Fruit fly (Drosophila melanogaster) whole organism, prepupa: Measurements from ENCODE around the gene Rabex-5.

ENCODE experiments used
- CG10631 ChIP-seq: fragments of 200-800 bp; sonication (Bioruptor generic); optimal IDR thresholded peaks from 2 replicates; lab custom pipeline; 2016; ENCODE audit warnings: missing biosample characterization, missing genetic modification characterization
- CG10669 ChIP-seq: fragments of 200-800 bp; sonication (Bioruptor generic); optimal IDR thresholded peaks from 3 replicates; lab custom pipeline; 2018; ENCODE audit warnings: missing biosample characterization, mild to moderate bottlenecking, missing genetic modification characterization, moderate library complexity
- CG11294 ChIP-seq: fragments of 200-800 bp; sonication (Bioruptor generic); IDR thresholded peaks from 2 replicates; pipeline ENCODE4 v1.3.6; 2022; ENCODE audit warnings: missing biosample characterization, missing genetic modification characterization
- CG11762 ChIP-seq: fragments of 200-800 bp; sonication (Bioruptor generic); optimal IDR thresholded peaks from 3 replicates; lab custom pipeline; 2016; ENCODE audit warnings: missing biosample characterization, missing genetic modification characterization; ENCODE audit not compliant: insufficient read depth
- CG11902 ChIP-seq: fragments of 200-800 bp; sonication (Bioruptor generic); optimal IDR thresholded peaks from 3 replicates; lab custom pipeline; 2016; ENCODE audit warnings: missing biosample characterization, missing genetic modification characterization
- CG15336 ChIP-seq: fragments of 200-800 bp; sonication (Bioruptor generic); IDR thresholded peaks from 2 replicates; pipeline ENCODE4 v1.3.6; 2022; ENCODE audit warnings: missing biosample characterization, missing genetic modification characterization
- CG3032 ChIP-seq: fragments of 200-800 bp; optimal IDR thresholded peaks from 2 replicates; lab custom pipeline; 2019; ENCODE audit warnings: missing biosample characterization, mild to moderate bottlenecking, missing genetic modification characterization, moderate library complexity
- CG31627 ChIP-seq: fragments of 200-800 bp; sonication (Bioruptor generic); optimal IDR thresholded peaks from 3 replicates; lab custom pipeline; 2016; ENCODE audit warnings: missing biosample characterization, missing genetic modification characterization
- CG32006 ChIP-seq: fragments of 200-800 bp; sonication (Bioruptor generic); optimal IDR thresholded peaks from 3 replicates; lab custom pipeline; 2017; ENCODE audit warnings: missing biosample characterization, mild to moderate bottlenecking, missing genetic modification characterization
- CG34406 ChIP-seq: fragments of 200-800 bp; sonication (Bioruptor generic); optimal IDR thresholded peaks from 3 replicates; lab custom pipeline; 2016; ENCODE audit warnings: missing biosample characterization, missing genetic modification characterization
- CG3919 ChIP-seq: fragments of 200-800 bp; sonication (Bioruptor generic); optimal IDR thresholded peaks from 3 replicates; lab custom pipeline; 2016; ENCODE audit warnings: missing biosample characterization, missing genetic modification characterization
- CG4318 ChIP-seq: fragments of 200-800 bp; sonication (Bioruptor generic); optimal IDR thresholded peaks from 3 replicates; lab custom pipeline; 2017; ENCODE audit warnings: missing biosample characterization, mild to moderate bottlenecking, missing genetic modification characterization
- CG6163 ChIP-seq: fragments of 200-800 bp; sonication (Bioruptor generic); IDR thresholded peaks from 3 replicates; pipeline ENCODE4 v1.3.6; 2022; ENCODE audit warnings: missing biosample characterization, missing genetic modification characterization
- CG6792 ChIP-seq: fragments of 200-800 bp; sonication (Bioruptor generic); optimal IDR thresholded peaks from 3 replicates; lab custom pipeline; 2016; ENCODE audit warnings: missing biosample characterization, missing genetic modification characterization
- CG6808 ChIP-seq: fragments of 200-800 bp; sonication (Bioruptor generic); optimal IDR thresholded peaks from 3 replicates; lab custom pipeline; 2017; ENCODE audit warnings: missing biosample characterization, missing genetic modification characterization, mild to moderate bottlenecking, moderate library complexity, missing genetic modification reagents
- CG6854 ChIP-seq: fragments of 200-800 bp; sonication (Bioruptor generic); optimal IDR thresholded peaks from 2 replicates; lab custom pipeline; 2017; ENCODE audit warnings: missing biosample characterization, mild to moderate bottlenecking, missing genetic modification characterization
- CG7368 ChIP-seq: fragments of 200-800 bp; sonication (Bioruptor generic); optimal IDR thresholded peaks from 3 replicates; lab custom pipeline; 2016; ENCODE audit warnings: missing biosample characterization, missing genetic modification characterization
- CG8119 ChIP-seq: fragments of 200-800 bp; sonication (Bioruptor generic); IDR thresholded peaks from 3 replicates; pipeline ENCODE4 v1.3.6; 2022; ENCODE audit warnings: missing biosample characterization, missing genetic modification characterization
- CG8319 ChIP-seq: fragments of 200-800 bp; sonication (Bioruptor generic); optimal IDR thresholded peaks from 3 replicates; lab custom pipeline; 2016; ENCODE audit warnings: missing biosample characterization, missing genetic modification characterization
- CG8632 ChIP-seq: fragments of 200-800 bp; sonication (Bioruptor generic); optimal IDR thresholded peaks from 3 replicates; lab custom pipeline; 2016; ENCODE audit warnings: missing biosample characterization, missing genetic modification characterization
- CG9139 ChIP-seq: fragments of 200-800 bp; sonication (Bioruptor generic); optimal IDR thresholded peaks from 3 replicates; lab custom pipeline; 2017; ENCODE audit warnings: missing biosample characterization, mild to moderate bottlenecking, missing genetic modification characterization
- Eip75B ChIP-seq: fragments of 200-800 bp; sonication (Bioruptor generic); optimal IDR thresholded peaks from 3 replicates; lab custom pipeline; 2016; ENCODE audit warnings: missing biosample characterization, missing genetic modification characterization
- Ets21C ChIP-seq: fragments of 200-800 bp; sonication (Bioruptor generic); optimal IDR thresholded peaks from 3 replicates; lab custom pipeline; 2016; ENCODE audit warnings: missing biosample characterization, missing genetic modification characterization
- Ets96B ChIP-seq: fragments of 200-800 bp; optimal IDR thresholded peaks from 2 replicates; lab custom pipeline; 2019; ENCODE audit warnings: missing biosample characterization, mild to moderate bottlenecking, missing genetic modification characterization, moderate library complexity
- Gug ChIP-seq: fragments of 200-800 bp; sonication (Bioruptor generic); IDR thresholded peaks from 2 replicates; pipeline ENCODE4 v1.3.6; 2022; ENCODE audit warnings: missing biosample characterization, missing genetic modification characterization
- Hr39 ChIP-seq: fragments of 200-800 bp; sonication (Bioruptor generic); optimal IDR thresholded peaks from 2 replicates; lab custom pipeline; 2016; ENCODE audit warnings: missing biosample characterization, missing genetic modification characterization
- Hr4 ChIP-seq: fragments of 200-800 bp; sonication (Bioruptor generic); optimal IDR thresholded peaks from 3 replicates; lab custom pipeline; 2016; ENCODE audit warnings: missing biosample characterization, missing genetic modification characterization
- Lpt ChIP-seq: fragments of 200-800 bp; sonication (Bioruptor generic); optimal IDR thresholded peaks from 3 replicates; lab custom pipeline; 2016; ENCODE audit warnings: missing biosample characterization, missing genetic modification characterization
- Sox102F ChIP-seq: fragments of 200-800 bp; sonication (Bioruptor generic); optimal IDR thresholded peaks from 2 replicates; lab custom pipeline; 2016; ENCODE audit warnings: missing biosample characterization, mild to moderate bottlenecking, missing genetic modification characterization
- Sox14 ChIP-seq: fragments of 200-800 bp; sonication (Bioruptor generic); optimal IDR thresholded peaks from 3 replicates; lab custom pipeline; 2016; ENCODE audit warnings: missing biosample characterization, missing genetic modification characterization
- Sox15 ChIP-seq: fragments of 200-800 bp; sonication (Bioruptor generic); optimal IDR thresholded peaks from 3 replicates; lab custom pipeline; 2016; ENCODE audit warnings: missing biosample characterization, missing genetic modification characterization
- achi ChIP-seq: fragments of 200-800 bp; sonication (Bioruptor generic); optimal IDR thresholded peaks from 3 replicates; lab custom pipeline; 2016; ENCODE audit warnings: missing biosample characterization, missing genetic modification characterization
- acj6 ChIP-seq: fragments of 200-800 bp; sonication (Bioruptor generic); optimal IDR thresholded peaks from 3 replicates; lab custom pipeline; 2016; ENCODE audit warnings: missing biosample characterization, missing genetic modification characterization
- cyc ChIP-seq: fragments of 200-800 bp; sonication (Bioruptor generic); optimal IDR thresholded peaks from 3 replicates; lab custom pipeline; 2016; ENCODE audit warnings: missing biosample characterization, missing genetic modification characterization
- dac ChIP-seq: fragments of 200-800 bp; sonication (Bioruptor generic); optimal IDR thresholded peaks from 2 replicates; lab custom pipeline; 2017; ENCODE audit warnings: missing biosample characterization, mild to moderate bottlenecking, missing genetic modification characterization
- dsx ChIP-seq: fragments of 200-800 bp; optimal IDR thresholded peaks from 3 replicates; lab custom pipeline; 2019; ENCODE audit warnings: missing biosample characterization, mild to moderate bottlenecking, missing genetic modification characterization, moderate library complexity; ENCODE audit not compliant: poor library complexity, severe bottlenecking
- eg ChIP-seq: fragments of 200-800 bp; sonication (Bioruptor generic); IDR thresholded peaks from 3 replicates; pipeline ENCODE4 v1.3.6; 2022; ENCODE audit warnings: missing biosample characterization, missing genetic modification characterization
- fd85E ChIP-seq: fragments of 200-800 bp; sonication (Bioruptor generic); optimal IDR thresholded peaks from 3 replicates; lab custom pipeline; 2016; ENCODE audit warnings: missing biosample characterization, missing genetic modification characterization
- fkh ChIP-seq: fragments of 200-800 bp; sonication (Bioruptor generic); optimal IDR thresholded peaks from 3 replicates; lab custom pipeline; 2017; ENCODE audit warnings: missing biosample characterization, mild to moderate bottlenecking, missing genetic modification characterization, moderate library complexity
- lz ChIP-seq: fragments of 200-800 bp; sonication (Bioruptor generic); optimal IDR thresholded peaks from 3 replicates; lab custom pipeline; 2016; ENCODE audit warnings: missing biosample characterization, missing genetic modification characterization
- net ChIP-seq: fragments of 200-800 bp; sonication (Bioruptor generic); optimal IDR thresholded peaks from 3 replicates; lab custom pipeline; 2016; ENCODE audit warnings: missing biosample characterization, missing genetic modification characterization
- pdm3 ChIP-seq: fragments of 200-800 bp; sonication (Bioruptor generic); optimal IDR thresholded peaks from 3 replicates; lab custom pipeline; 2016; ENCODE audit warnings: missing biosample characterization, missing genetic modification characterization
- svp ChIP-seq: fragments of 200-800 bp; sonication (Bioruptor generic); peaks from one replicate; lab custom pipeline; 2016; ENCODE audit warnings: missing biosample characterization, missing genetic modification characterization
- topi ChIP-seq: fragments of 200-800 bp; sonication (Bioruptor generic); optimal IDR thresholded peaks from 3 replicates; lab custom pipeline; 2016; ENCODE audit warnings: missing biosample characterization, missing genetic modification characterization
- vri ChIP-seq: fragments of 200-800 bp; sonication (Bioruptor generic); optimal IDR thresholded peaks from 3 replicates; lab custom pipeline; 2016; ENCODE audit warnings: missing biosample characterization, mild to moderate bottlenecking, missing genetic modification characterization

The Rabex-5 gene

dm6 chr3L:1250396-1250795, 45.3 kb upstream of the Rabex-5 start, which contains the start of gene Bfc:
TSS of gene Bfc (plus strand) at chr3L:1250696.
- no peak for TF ChIP-seq pdm3 (GFP tag; lab: Kevin White, UChicago)
- no peak for TF ChIP-seq CG6808
- no peak for TF ChIP-seq Eip75B
- no peak for TF ChIP-seq CG15336 (GFP tag; lab: Robert Waterston, UW)
- no peak for TF ChIP-seq Sox102F (GFP tag; lab: Kevin White, UChicago)
- TF ChIP-seq CG3919 (GFP tag; lab: Kevin White, UChicago), result no peak
- TF ChIP-seq Hr39 (GFP tag; lab: Kevin White, UChicago), result no peak
- TF ChIP-seq CG11762, result no peak
- TF ChIP-seq Hr4 (GFP tag; lab: Kevin White, UChicago), result no peak
- no peak for TF ChIP-seq CG9139 (GFP tag; lab: Kevin White, UChicago)
- TF ChIP-seq Ets96B (tag; lab: Kevin White, UChicago), result no peak
- TF ChIP-seq CG34406, result no peak

DNA sequence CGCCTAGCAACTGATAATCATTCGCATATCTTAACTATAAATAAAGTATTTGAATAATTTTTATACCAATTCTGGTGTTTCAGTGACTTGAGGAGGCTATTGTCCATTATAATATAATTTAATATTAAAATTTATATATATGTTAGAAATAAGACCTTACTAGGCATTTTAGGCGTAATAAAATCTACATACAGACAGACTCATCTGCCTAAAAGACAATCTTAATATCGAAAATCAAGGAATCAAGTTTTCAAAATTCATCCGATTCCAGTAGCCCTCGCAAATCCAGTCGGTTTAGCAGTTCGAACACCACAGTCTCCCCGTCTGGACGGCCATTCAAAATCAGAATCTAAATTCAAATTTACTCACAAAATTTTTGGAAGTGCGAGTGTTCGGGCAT, 44.0 kb upstream of the Rabex-5 start, which contains the start of the genes CG9130 and CG9133:
TSS of gene CG9130 (plus strand) at position 301 of the 400 bp plus-strand sequence.
TSS of gene CG9133 (plus strand) at position 301 of the 400 bp plus-strand sequence.
- TF ChIP-seq CG8319 (no peak), lz (GFP tag; lab: Kevin White, UChicago) (no peak), eg (GFP tag; lab: Robert Waterston, UW) (no peak), CG9139 (GFP tag; lab: Kevin White, UChicago) (no peak), CG6792 (GFP tag; lab: Kevin White, UChicago) (no peak), fkh (GFP tag; lab: Kevin White, UChicago) (no peak), CG10631 (GFP tag; lab: Kevin White, UChicago) (no peak), CG11902 (GFP tag; lab: Kevin White, UChicago) (no peak), acj6 (GFP tag; lab: Kevin White, UChicago) (no peak), CG6163 (GFP tag; lab: Robert Waterston, UW) (no peak), Lpt (GFP tag; lab: Kevin White, UChicago) (no peak), Ets21C (GFP tag; lab: Kevin White, UChicago) (no peak)
- TF ChIP-seq, all 60 proteins: peak for 0

dm6 chr3L:1256061-1256780, 39.5 kb upstream of the Rabex-5 start, which contains the start of gene tfc:
TSS of gene tfc (plus strand) at chr3L:1256449.
- TF ChIP-seq Gug (GFP tag; lab: Robert Waterston, UW) (no peak), CG8319 (no peak), Hr4 (GFP tag; lab: Kevin White, UChicago) (no peak), topi (GFP tag; lab: Kevin White, UChicago) (no peak), pdm3 (GFP tag; lab: Kevin White, UChicago) (no peak), CG10669 (GFP tag; lab: Kevin White, UChicago) (no peak), dac (GFP tag; lab: Kevin White, UChicago) (no peak), achi (GFP tag; lab: Kevin White, UChicago) (peak; percentile 13), CG6808 (no peak), cyc (no peak), CG11294 (GFP tag; lab: Robert Waterston, UW) (no peak), CG11762 (no peak), CG34406 (no peak), CG6163 (GFP tag; lab: Robert Waterston, UW) (no peak; the same call in 1 of the 3 replicates), CG3919 (GFP tag; lab: Kevin White, UChicago) (peak; percentile 23), CG8119 (GFP tag; lab: Robert Waterston, UW) (peak; percentile 37; the same call in 2 of the 3 replicates), CG4318 (GFP tag; lab: Kevin White, UChicago) (no peak), Ets96B (tag; lab: Kevin White, UChicago) (no peak), vri (GFP tag; lab: Kevin White, UChicago) (peak; percentile 72), Sox14 (GFP tag; lab: Kevin White, UChicago) (no peak), dsx (GFP tag; lab: Kevin White, UChicago) (peak; percentile 8), CG7368 (GFP tag; lab: Kevin White, UChicago) (no peak), fd85E (no peak), Lpt (GFP tag; lab: Kevin White, UChicago) (no peak), svp (GFP tag; lab: Kevin White, UChicago) (no peak), CG32006 (no peak), Hr39 (GFP tag; lab: Kevin White, UChicago) (no peak), Sox15 (GFP tag; lab: Kevin White, UChicago) (no peak), net (peak; percentile 16), CG31627 (GFP tag; lab: Kevin White, UChicago) (no peak), CG3032 (tag; lab: Kevin White, UChicago) (no peak), CG6854 (peak; percentile 64), CG8632 (GFP tag; lab: Kevin White, UChicago) (no peak), CG9139 (GFP tag; lab: Kevin White, UChicago) (no peak), Sox102F (GFP tag; lab: Kevin White, UChicago) (peak; percentile 34)
